Fruit fly (Drosophila melanogaster) whole organism: ENCODE measurements around the gene CG17777.

Source experiments
- CG8478 ChIP-seq: fragments of >200 bp; optimal IDR thresholded peaks from 2 replicates; lab custom pipeline; 2018; ENCODE audit warnings: inconsistent platforms
- EcR ChIP-seq, 2 experiments: fragments of >200 bp; optimal IDR thresholded peaks; 2 replicates each; lab custom pipeline; 2017; ENCODE audit warnings: missing biosample characterization in 2 of 2, missing genetic modification characterization in 2 of 2, missing genetic modification reagents in 2 of 2

- peak; percentile 66 for TF ChIP-seq CG8478 (lab: Kevin White, UChicago)
- no peak for TF ChIP-seq EcR (GFP tag; optimal IDR thresholded peaks at IDR 0.05; lab: Kevin White, UChicago)
These were observed 30.8 kb upstream of the CG17777 start for dm6 chrX:2155868-2156267.
